Worm (Caenorhabditis elegans): ENCODE measurements around the gene gck-3.

Gene gck-3

DNA sequence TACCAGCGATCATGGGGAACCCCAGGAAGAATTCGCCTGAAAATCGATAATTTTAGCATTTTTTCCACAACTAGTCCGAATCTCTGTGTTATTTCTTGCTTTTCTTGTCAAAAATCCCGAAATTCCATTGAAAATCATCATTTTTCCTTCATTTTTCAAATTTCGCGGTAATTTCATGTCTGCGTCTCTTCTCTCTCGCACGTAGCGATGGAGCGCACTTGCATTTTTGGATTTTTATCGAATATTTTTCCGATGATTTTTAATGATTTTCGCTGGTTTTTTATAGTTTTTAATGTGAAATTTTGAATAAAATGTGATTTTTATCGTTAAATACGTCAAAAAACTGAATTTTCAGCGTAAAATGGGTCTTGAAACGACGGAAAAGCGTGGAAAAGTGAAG is 45.2 kb downstream of the gck-3 start, which contains the start of gene E01B7.2 (continued):
- TF ChIP-seq somi-1 (GFP tag; optimal IDR thresholded peaks at IDR 0.05) (no peak), ztf-6 (GFP tag; IDR thresholded peaks at IDR 0.05) (no peak), sdz-38 (tag; optimal IDR thresholded peaks at IDR 0.05) (no peak), nfya-2 (GFP tag; IDR thresholded peaks at IDR 0.05) (no peak), lin-35 (GFP tag; optimal IDR thresholded peaks at IDR 0.05) (peak; percentile 50 to 91 (median 78)), madf-8 (GFP tag; conservative IDR thresholded peaks at IDR 0.05) (peak; percentile 40; the same call in 1 of the 2 replicates), aptf-2 (GFP tag; conservative IDR thresholded peaks at IDR 0.05) (no peak), K11D2.4 (GFP tag; IDR thresholded peaks at IDR 0.05) (no peak), C06A6.2 (GFP tag; conservative IDR thresholded peaks at IDR 0.05) (no peak), pha-4 (tag; optimal IDR thresholded peaks at IDR 0.05) (peak; percentile 56), efl-1 (GFP tag; optimal IDR thresholded peaks at IDR 0.05) (peak; percentile 88), rpc-1 (optimal IDR thresholded peaks at IDR 0.05) (no peak), rpc-1 (tag; optimal IDR thresholded peaks at IDR 0.05) (no peak), pbrm-1 (GFP tag; IDR thresholded peaks at IDR 0.05) (peak; percentile 60; the same call in 1 of the 2 replicates), hsf-1 (GFP tag; IDR thresholded peaks at IDR 0.05) (no peak), him-1 (tag; optimal IDR thresholded peaks at IDR 0.05) (peak; percentile 36), sptf-2 (GFP tag; optimal IDR thresholded peaks at IDR 0.05) (no peak), lag-1 (GFP tag; IDR thresholded peaks at IDR 0.05) (no peak), ccch-3 (GFP tag; optimal IDR thresholded peaks at IDR 0.05) (no peak), let-607 (tag; optimal IDR thresholded peaks at IDR 0.05) (no peak), F23B12.7 (tag; optimal IDR thresholded peaks at IDR 0.05; ENCODE audit: insufficient read depth) (peak; percentile 60), atf-7 (tag; optimal IDR thresholded peaks at IDR 0.05) (no peak), Y53G8AR.9 (GFP tag; conservative IDR thresholded peaks at IDR 0.05) (peak; percentile 74), F22D6.2 (tag; optimal IDR thresholded peaks at IDR 0.05) (no peak), madf-3 (GFP tag; IDR thresholded peaks at IDR 0.05) (no peak), F55B11.4 (tag; optimal IDR thresholded peaks at IDR 0.05; ENCODE audit: borderline replicate concordance, insufficient read depth) (no peak)

DNA sequence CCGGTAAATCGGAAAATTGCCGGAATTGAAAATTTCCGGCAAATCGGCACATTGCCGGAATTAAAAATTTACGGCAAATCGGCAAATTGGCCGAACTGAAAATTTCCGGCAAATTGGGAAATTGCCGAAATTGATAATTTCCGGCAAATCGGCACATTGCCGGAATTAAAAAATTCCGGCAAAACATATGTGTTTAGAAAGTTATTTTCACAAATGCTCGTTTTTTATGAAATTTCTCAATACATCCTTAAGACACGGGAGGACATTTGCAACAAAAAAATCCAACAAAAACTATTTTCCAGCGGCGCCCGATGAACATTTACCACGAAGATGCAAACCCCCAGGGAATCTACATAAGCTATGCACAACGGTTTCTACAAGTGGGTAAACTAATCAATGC is 47.9 kb downstream of the gck-3 start, which contains the start of gene C06H5.8:
TSS of gene C06H5.8 (plus strand) at position 301 of the 400 bp plus-strand sequence.
- TF ChIP-seq B0035.1 (tag; optimal IDR thresholded peaks at IDR 0.05) (no peak), ccch-3 (GFP tag; optimal IDR thresholded peaks at IDR 0.05) (no peak), B0261.1 (tag; optimal IDR thresholded peaks at IDR 0.05) (no peak), snpc-1.3 (tag; optimal IDR thresholded peaks at IDR 0.05; ENCODE audit: insufficient read depth) (no peak), let-607 (tag; optimal IDR thresholded peaks at IDR 0.05) (no peak), attf-6 (GFP tag; IDR thresholded peaks at IDR 0.05) (no peak), unc-130 (GFP tag; optimal IDR thresholded peaks at IDR 0.05) (no peak), snpc-4 (GFP tag; optimal IDR thresholded peaks at IDR 0.05) (no peak), snpc-4 (tag; optimal IDR thresholded peaks at IDR 0.05) (no peak)

DNA sequence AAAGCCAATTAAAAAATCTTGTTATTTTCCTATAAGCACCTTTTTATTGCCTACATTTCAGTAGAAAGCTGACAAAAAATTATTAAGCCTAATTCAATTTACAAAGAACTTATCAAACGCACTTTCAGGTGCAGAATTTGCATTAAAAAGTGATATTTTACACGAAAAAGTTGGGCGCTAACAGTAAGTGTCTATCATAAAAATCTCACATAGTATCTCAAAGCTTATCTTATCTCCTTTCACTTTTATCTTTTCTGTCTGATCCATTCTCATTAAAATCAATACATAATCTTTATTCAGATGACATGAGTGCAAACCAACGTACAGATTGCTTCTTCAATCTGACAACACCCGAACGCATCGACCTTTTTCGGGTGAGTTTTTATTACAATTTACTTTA is 56.6 kb downstream of the gck-3 start, which contains the start of gene dcar-1:
TSS of gene dcar-1 (plus strand) at position 301 of the 400 bp plus-strand sequence.
- TF ChIP-seq hrde-1 (tag; optimal IDR thresholded peaks at IDR 0.05; ENCODE audit: borderline replicate concordance) = no peak
- TF ChIP-seq tlf-1 (GFP tag; optimal IDR thresholded peaks at IDR 0.05) = no peak
- TF ChIP-seq snpc-1.1 (tag; optimal IDR thresholded peaks at IDR 0.05; ENCODE audit: insufficient read depth) = no peak
- no peak for TF ChIP-seq atf-7 (tag; optimal IDR thresholded peaks at IDR 0.05)
- TF ChIP-seq bed-1 (GFP tag; IDR thresholded peaks at IDR 0.05) = no peak

Data from whole organism, young adult.